Fruit fly (Drosophila melanogaster) whole organism, embryonic: ENCODE data around the gene Cp16.

Experiments used
- Bteb2 ChIP-seq: fragments of 200-800 bp; sonication (Bioruptor generic); optimal IDR thresholded peaks from 2 replicates; lab custom pipeline; 2016; ENCODE audit warnings: missing biosample characterization, missing genetic modification characterization
- CG10543 ChIP-seq: fragments of 200-800 bp; sonication (Bioruptor generic); optimal IDR thresholded peaks from 3 replicates; lab custom pipeline; 2017; ENCODE audit warnings: missing biosample characterization, mild to moderate bottlenecking, missing genetic modification characterization, moderate library complexity
- CG11085 ChIP-seq: fragments of 200-800 bp; sonication (Bioruptor generic); IDR thresholded peaks from 2 replicates; pipeline ENCODE4 v1.3.6; 2022; ENCODE audit warnings: missing biosample characterization, missing genetic modification characterization
- CG11504 ChIP-seq: fragments of 200-800 bp; sonication (Bioruptor generic); optimal IDR thresholded peaks from 3 replicates; lab custom pipeline; 2019; ENCODE audit warnings: missing biosample characterization, mild to moderate bottlenecking, missing genetic modification characterization, moderate library complexity
- CG12104 ChIP-seq: fragments of 200-800 bp; sonication (Bioruptor generic); optimal IDR thresholded peaks from 3 replicates; lab custom pipeline; 2016; ENCODE audit warnings: missing biosample characterization, missing genetic modification characterization
- CG12391 ChIP-seq: fragments of 200-800 bp; sonication (Bioruptor generic); optimal IDR thresholded peaks from 3 replicates; lab custom pipeline; 2018; ENCODE audit warnings: missing biosample characterization, mild to moderate bottlenecking, missing genetic modification characterization, moderate library complexity
- CG13123 ChIP-seq: fragments of 200-800 bp; sonication (Bioruptor generic); optimal IDR thresholded peaks from 2 replicates; lab custom pipeline; 2016; ENCODE audit warnings: missing biosample characterization, missing genetic modification characterization
- CG13287 ChIP-seq: fragments of 200-800 bp; sonication (Bioruptor generic); IDR thresholded peaks from 2 replicates; pipeline ENCODE4 v1.3.6; 2022; ENCODE audit warnings: missing biosample characterization, missing genetic modification characterization; ENCODE audit not compliant: partially characterized antibody
- CG15269 ChIP-seq: fragments of 200-800 bp; sonication (Bioruptor generic); optimal IDR thresholded peaks from 2 replicates; lab custom pipeline; 2018; ENCODE audit warnings: missing biosample characterization, mild to moderate bottlenecking, missing genetic modification characterization, moderate library complexity
- CG16863 ChIP-seq: fragments of 200-800 bp; sonication (Bioruptor generic); optimal IDR thresholded peaks from 3 replicates; lab custom pipeline; 2016; ENCODE audit warnings: missing biosample characterization, missing genetic modification characterization
- CG18599 ChIP-seq: fragments of 200-800 bp; sonication (Bioruptor generic); optimal IDR thresholded peaks from 3 replicates; lab custom pipeline; 2017; ENCODE audit warnings: missing biosample characterization, missing genetic modification characterization, mild to moderate bottlenecking, moderate library complexity, missing genetic modification reagents
- CG2120 ChIP-seq: fragments of 200-800 bp; sonication (Bioruptor generic); optimal IDR thresholded peaks from 3 replicates; lab custom pipeline; 2016; ENCODE audit warnings: missing biosample characterization, missing genetic modification characterization
- CG2712 ChIP-seq: fragments of 200-800 bp; optimal IDR thresholded peaks from 3 replicates; lab custom pipeline; 2019; ENCODE audit warnings: missing biosample characterization, mild to moderate bottlenecking, missing genetic modification characterization, moderate library complexity
- CG31441 ChIP-seq: fragments of 200-800 bp; sonication (Bioruptor generic); IDR thresholded peaks from 2 replicates; pipeline ENCODE4 v1.3.6; 2022; ENCODE audit warnings: missing biosample characterization, missing genetic modification characterization
- CG33557 ChIP-seq: fragments of 200-800 bp; sonication (Bioruptor generic); optimal IDR thresholded peaks from 2 replicates; lab custom pipeline; 2019; ENCODE audit warnings: missing biosample characterization, mild to moderate bottlenecking, missing genetic modification characterization, moderate library complexity
- CG4617 ChIP-seq: fragments of 200-800 bp; sonication (Bioruptor generic); optimal IDR thresholded peaks from 3 replicates; lab custom pipeline; 2016; ENCODE audit warnings: missing biosample characterization, missing genetic modification characterization, borderline replicate concordance
- CG6272 ChIP-seq: fragments of 200-800 bp; sonication (Bioruptor generic); IDR thresholded peaks from 2 replicates; pipeline ENCODE4 v1.3.6; 2022; ENCODE audit warnings: missing biosample characterization, missing genetic modification characterization
- CG6689 ChIP-seq: fragments of 200-800 bp; sonication (Bioruptor generic); IDR thresholded peaks from 2 replicates; pipeline ENCODE4 v1.3.6; 2022; ENCODE audit warnings: missing biosample characterization, missing genetic modification characterization
- CG8089 ChIP-seq: fragments of 200-800 bp; sonication (Bioruptor generic); optimal IDR thresholded peaks from 3 replicates; lab custom pipeline; 2016; ENCODE audit warnings: missing biosample characterization, missing genetic modification characterization
- CG8290 ChIP-seq, 3 experiments: fragments of 200-800 bp; sonication (Bioruptor generic); optimal IDR thresholded peaks; 2 replicates each; lab custom pipeline; 2016 to 2019; ENCODE audit warnings: missing biosample characterization in 3 of 3, missing genetic modification characterization in 3 of 3, mild to moderate bottlenecking in 2 of 3, moderate library complexity in 1 of 3
- CG9609 ChIP-seq: fragments of 200-800 bp; sonication (Bioruptor generic); optimal IDR thresholded peaks from 3 replicates; lab custom pipeline; 2016; ENCODE audit warnings: missing biosample characterization, missing genetic modification characterization
- CG9932 ChIP-seq: fragments of 200-800 bp; sonication (Bioruptor generic); IDR thresholded peaks from 2 replicates; pipeline ENCODE4 v1.3.6; 2022; ENCODE audit warnings: missing biosample characterization, missing genetic modification characterization
- Chrac-16 ChIP-seq: fragments of 200-800 bp; sonication (Bioruptor generic); optimal IDR thresholded peaks from 3 replicates; lab custom pipeline; 2016; ENCODE audit warnings: missing biosample characterization, missing genetic modification characterization
- CrebB ChIP-seq: fragments of 200-800 bp; sonication (Bioruptor generic); optimal IDR thresholded peaks from 3 replicates; lab custom pipeline; 2018; ENCODE audit warnings: missing biosample characterization, mild to moderate bottlenecking, missing genetic modification characterization
- Fer1 ChIP-seq: fragments of 200-800 bp; sonication (Bioruptor generic); optimal IDR thresholded peaks from 2 replicates; lab custom pipeline; 2017; ENCODE audit warnings: missing biosample characterization, mild to moderate bottlenecking, missing genetic modification characterization
- HLHmδ ChIP-seq: fragments of 200-800 bp; sonication (Bioruptor generic); optimal IDR thresholded peaks from 2 replicates; lab custom pipeline; 2018; ENCODE audit warnings: missing biosample characterization, mild to moderate bottlenecking, missing genetic modification characterization, moderate library complexity
- Hmr ChIP-seq: fragments of 200-800 bp; sonication (Bioruptor generic); optimal IDR thresholded peaks from 3 replicates; lab custom pipeline; 2017; ENCODE audit warnings: mild to moderate bottlenecking, missing biosample characterization, missing genetic modification reagents, missing genetic modification characterization
- Hr3 ChIP-seq: fragments of 200-800 bp; sonication (Bioruptor generic); optimal IDR thresholded peaks from 3 replicates; lab custom pipeline; 2016; ENCODE audit warnings: missing biosample characterization, missing genetic modification characterization
- Hr51 ChIP-seq, 2 experiments: fragments of 200-800 bp; sonication (Bioruptor generic); optimal IDR thresholded peaks; 2 replicates in 1 of 2; 3 replicates in 1 of 2; lab custom pipeline; 2016 to 2018; ENCODE audit warnings: missing biosample characterization in 2 of 2, missing genetic modification characterization in 2 of 2, mild to moderate bottlenecking in 1 of 2, moderate library complexity in 1 of 2
- Mrtf ChIP-seq: fragments of 200-800 bp; sonication (Bioruptor generic); IDR thresholded peaks from 3 replicates; pipeline ENCODE4 v1.3.6; 2022; ENCODE audit warnings: missing biosample characterization, missing genetic modification characterization
- Ravus ChIP-seq: fragments of 200-800 bp; sonication (Bioruptor generic); IDR thresholded peaks from 2 replicates; pipeline ENCODE4 v1.3.6; 2022; ENCODE audit warnings: missing biosample characterization, missing genetic modification characterization
- br ChIP-seq: fragments of >200 bp; optimal IDR thresholded peaks from 2 replicates; lab custom pipeline; 2017
- dysf ChIP-seq: fragments of 200-800 bp; sonication (Bioruptor generic); IDR thresholded peaks from 3 replicates; pipeline ENCODE4 v1.3.6; 2022; ENCODE audit warnings: missing biosample characterization, missing genetic modification characterization
- esg ChIP-seq: fragments of 200-800 bp; sonication (Bioruptor generic); conservative IDR thresholded peaks from 2 replicates; pipeline ENCODE4 v1.3.6; 2022; ENCODE audit warnings: missing biosample characterization, missing genetic modification characterization
- ftz-f1 ChIP-seq: fragments of 200-800 bp; sonication (Bioruptor generic); optimal IDR thresholded peaks from 2 replicates; lab custom pipeline; 2016; ENCODE audit warnings: missing biosample characterization, missing genetic modification characterization
- grau ChIP-seq: fragments of 200-800 bp; optimal IDR thresholded peaks from 3 replicates; lab custom pipeline; 2019; ENCODE audit warnings: missing biosample characterization, mild to moderate bottlenecking, missing genetic modification characterization, moderate library complexity
- hbn ChIP-seq: fragments of 200-800 bp; sonication (Bioruptor generic); IDR thresholded peaks from 2 replicates; pipeline ENCODE4 v1.3.6; 2022; ENCODE audit warnings: missing biosample characterization, missing genetic modification characterization; ENCODE audit not compliant: partially characterized antibody
- p53 ChIP-seq: fragments of 200-800 bp; sonication (Bioruptor generic); optimal IDR thresholded peaks from 2 replicates; lab custom pipeline; 2016; ENCODE audit warnings: missing biosample characterization, missing genetic modification characterization
- psq ChIP-seq: fragments of 200-800 bp; sonication (Bioruptor generic); optimal IDR thresholded peaks from 2 replicates; lab custom pipeline; 2017; ENCODE audit warnings: missing biosample characterization, missing genetic modification characterization
- run ChIP-seq: fragments of 200-800 bp; sonication (Bioruptor generic); optimal IDR thresholded peaks from 3 replicates; lab custom pipeline; 2018; ENCODE audit warnings: missing biosample characterization, mild to moderate bottlenecking, missing genetic modification characterization
- sim ChIP-seq: fragments of 200-800 bp; sonication (Bioruptor generic); IDR thresholded peaks from 2 replicates; pipeline ENCODE4 v1.3.6; 2022; ENCODE audit warnings: missing biosample characterization, missing genetic modification characterization
- so ChIP-seq: fragments of 200-800 bp; sonication (Bioruptor generic); IDR thresholded peaks from 3 replicates; pipeline ENCODE4 v1.3.6; 2022; ENCODE audit warnings: missing biosample characterization, missing genetic modification characterization
- sug ChIP-seq: fragments of 200-800 bp; optimal IDR thresholded peaks from 2 replicates; lab custom pipeline; 2019; ENCODE audit warnings: missing biosample characterization, mild to moderate bottlenecking, missing genetic modification characterization, moderate library complexity
- ttk ChIP-seq: fragments of 200-800 bp; sonication (Bioruptor generic); IDR thresholded peaks from 2 replicates; pipeline ENCODE4 v2.1.2; 2022; ENCODE audit warnings: missing biosample characterization, missing genetic modification characterization
- unc-4 ChIP-seq: fragments of 200-800 bp; sonication (Bioruptor generic); IDR thresholded peaks from 2 replicates; pipeline ENCODE4 v1.3.6; 2022; ENCODE audit warnings: missing biosample characterization, missing genetic modification characterization; ENCODE audit not compliant: partially characterized antibody
- zen2 ChIP-seq: fragments of 200-800 bp; sonication (Bioruptor generic); IDR thresholded peaks from 3 replicates; pipeline ENCODE4 v1.3.6; 2022; ENCODE audit warnings: missing biosample characterization, missing genetic modification characterization; ENCODE audit not compliant: partially characterized antibody
- zfh1 ChIP-seq: fragments of 200-800 bp; sonication (Bioruptor generic); IDR thresholded peaks from 3 replicates; pipeline ENCODE4 v1.3.6; 2022; ENCODE audit warnings: missing biosample characterization, missing genetic modification characterization

Gene Cp16

DNA sequence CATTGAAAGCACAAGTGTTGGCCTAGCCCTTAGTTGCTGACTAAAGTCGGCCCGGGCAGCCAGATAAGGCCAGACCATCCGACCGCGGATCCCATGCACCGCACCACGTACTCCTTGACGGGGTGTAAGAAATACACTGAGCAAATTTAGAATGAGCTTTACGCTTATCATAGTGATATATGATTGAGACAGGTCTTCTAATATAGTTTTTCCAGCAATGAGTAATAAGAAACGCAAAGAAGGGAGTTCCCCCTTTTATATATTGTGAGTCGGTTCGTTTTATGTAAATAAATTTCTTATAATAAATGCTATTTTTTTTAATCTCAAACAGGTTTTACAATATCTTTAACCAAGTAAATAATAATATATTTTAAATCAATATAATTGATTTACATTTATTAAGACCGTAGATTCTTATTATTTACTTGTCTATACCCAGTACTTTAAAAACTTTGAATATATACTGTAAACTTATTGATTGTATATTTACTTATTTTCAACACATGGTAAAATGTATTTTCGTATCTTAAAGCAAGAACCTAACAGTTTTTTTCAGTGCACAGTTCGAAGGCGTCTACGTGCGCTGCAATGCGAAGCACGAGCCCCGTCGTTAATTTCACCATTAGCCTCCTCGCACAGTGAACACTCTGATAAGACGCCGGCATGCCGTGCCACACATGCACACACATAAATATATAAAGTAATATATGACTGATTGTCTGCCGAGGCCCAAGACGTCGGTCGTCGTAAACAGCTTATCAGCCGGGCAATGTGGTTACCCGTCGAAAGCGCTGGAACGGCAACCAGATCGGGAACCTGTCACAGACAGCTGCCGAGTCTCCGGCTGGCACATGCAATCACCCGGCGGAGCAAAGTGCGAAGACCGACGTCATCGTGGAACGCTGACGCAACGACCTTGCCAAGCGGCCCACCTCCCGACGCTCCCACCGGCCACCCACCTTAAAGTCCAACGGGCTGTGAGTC, 39.6 kb upstream of the Cp16 start (continued):
- TF ChIP-seq CG11504 (tag; lab: Kevin White, UChicago) (peak; percentile 78), CG8290 (GFP tag; optimal IDR thresholded peaks at IDR 0.05; lab: Kevin White, UChicago) (no peak), CG8290 (tag; optimal IDR thresholded peaks at IDR 0.05; lab: Kevin White, UChicago) (peak in 1 of 2 experiments; percentile 52), CG9609 (no peak), zfh1 (GFP tag; lab: Robert Waterston, UW) (0 out of 3 replicates have a peak, but pooled peaks have one; percentile 9), ttk (GFP tag; lab: Robert Waterston, UW) (peak; percentile 10; the same call in 1 of the 2 replicates), br (lab: Kevin White, UChicago) (no peak), CG8089 (GFP tag; lab: Kevin White, UChicago) (no peak), esg (GFP tag; lab: Robert Waterston, UW) (0 out of 2 replicates have a peak, but pooled peaks have one; percentile 4), unc-4 (no peak), psq (GFP tag; lab: Kevin White, UChicago) (no peak), CG10543 (peak; percentile 86), CG13123 (GFP tag; lab: Kevin White, UChicago) (no peak), Mrtf (no peak; the same call in 2 of the 3 replicates), so (GFP tag; lab: Robert Waterston, UW) (0 out of 3 replicates have a peak, but pooled peaks have one; percentile 39), CG33557 (GFP tag; lab: Kevin White, UChicago) (peak; percentile 10), CG9932 (GFP tag; lab: Robert Waterston, UW) (0 out of 2 replicates have a peak, but pooled peaks have one; percentile 25), CG13287 (GFP tag; lab: Robert Waterston, UW) (no peak), Chrac-16 (GFP tag; lab: Kevin White, UChicago) (peak; percentile 29), run (tag; lab: Kevin White, UChicago) (no peak), sim (GFP tag; lab: Robert Waterston, UW) (0 out of 2 replicates have a peak, but pooled peaks have one; percentile 11), CG6689 (GFP tag; lab: Robert Waterston, UW) (no peak), CrebB (tag; lab: Kevin White, UChicago) (peak; percentile 10), Hr3 (GFP tag; lab: Kevin White, UChicago) (peak; percentile 64), CG16863 (no peak), CG15269 (tag; lab: Kevin White, UChicago) (peak; percentile 53), ftz-f1 (GFP tag; lab: Kevin White, UChicago) (peak; percentile 75), CG4617 (no peak), Hr51 (GFP tag; optimal IDR thresholded peaks at IDR 0.05; lab: Kevin White, UChicago) (peak in 1 of 2 experiments; percentile 76), p53 (GFP tag; lab: Kevin White, UChicago) (no peak), HLHmδ (no peak), Hmr (GFP tag; lab: Kevin White, UChicago) (peak; percentile 40), CG31441 (peak; percentile 65; the same call in 1 of the 2 replicates), CG11085 (GFP tag; lab: Robert Waterston, UW) (no peak), CG12104 (peak; percentile 43), hbn (GFP tag; lab: Robert Waterston, UW) (no peak), Bteb2 (no peak), zen2 (GFP tag; lab: Robert Waterston, UW) (0 out of 3 replicates have a peak, but pooled peaks have one; percentile 27), CG12391 (tag; lab: Kevin White, UChicago) (peak; percentile 66), CG2120 (peak; percentile 18), Fer1 (no peak), grau (tag; lab: Kevin White, UChicago) (peak; percentile 77), CG18599 (GFP tag; lab: Kevin White, UChicago) (peak; percentile 42), CG6272 (GFP tag; lab: Robert Waterston, UW) (peak; percentile 44; the same call in 1 of the 2 replicates), dysf (peak; percentile 51; the same call in 2 of the 3 replicates), Ravus (no peak), CG2712 (tag; lab: Kevin White, UChicago) (peak; percentile 60), sug (peak; percentile 80)
